Fruit fly (Drosophila melanogaster) whole organism, wandering third instar larva: ENCODE measurements around the gene bol.

Experiments used
- Abd-B ChIP-seq: fragments of >200 bp; optimal IDR thresholded peaks from 2 replicates; lab custom pipeline; 2017; ENCODE audit warnings: missing biosample characterization, missing genetic modification characterization
- CG32264 ChIP-seq: fragments of 200-800 bp; sonication (Bioruptor generic); optimal IDR thresholded peaks from 2 replicates; lab custom pipeline; 2016; ENCODE audit warnings: missing biosample characterization, missing genetic modification characterization
- CG9705 ChIP-seq: fragments of 200-800 bp; sonication (Bioruptor generic); optimal IDR thresholded peaks from 2 replicates; lab custom pipeline; 2018; ENCODE audit warnings: missing biosample characterization, mild to moderate bottlenecking, missing genetic modification characterization
- CrebA ChIP-seq: fragments of 200-800 bp; sonication (Bioruptor generic); optimal IDR thresholded peaks from 2 replicates; lab custom pipeline; 2016; ENCODE audit warnings: missing biosample characterization, mild to moderate bottlenecking, missing genetic modification characterization, borderline replicate concordance
- Dfd ChIP-seq: fragments of >200 bp; optimal IDR thresholded peaks from 2 replicates; lab custom pipeline; 2017; ENCODE audit warnings: missing biosample characterization, missing genetic modification characterization
- Dif ChIP-seq: fragments of 200-275, 200-300 bp; sonication (Bioruptor generic); optimal IDR thresholded peaks from 2 replicates; lab custom pipeline; 2018; ENCODE audit warnings: missing biosample characterization, missing genetic modification characterization; ENCODE audit not compliant: partially characterized antibody
- GATAd ChIP-seq: sonication (Bioruptor generic); optimal IDR thresholded peaks from 2 replicates; lab custom pipeline; 2016; ENCODE audit warnings: missing biosample characterization, missing genetic modification characterization
- HLH106 ChIP-seq: fragments of 200-800 bp; optimal IDR thresholded peaks from 3 replicates; lab custom pipeline; 2019; ENCODE audit warnings: missing biosample characterization, mild to moderate bottlenecking, missing genetic modification characterization, moderate library complexity
- Hnf4 ChIP-seq: fragments of 200-800 bp; sonication (Bioruptor generic); optimal IDR thresholded peaks from 2 replicates; lab custom pipeline; 2016; ENCODE audit warnings: missing biosample characterization, mild to moderate bottlenecking, missing genetic modification characterization
- Hr78 ChIP-seq: fragments of >200 bp; optimal IDR thresholded peaks from 2 replicates; lab custom pipeline; 2017; ENCODE audit warnings: missing biosample characterization, missing genetic modification characterization
- Hr83 ChIP-seq: fragments of 200-300 bp; sonication (Bioruptor generic); optimal IDR thresholded peaks from 2 replicates; lab custom pipeline; 2016; ENCODE audit warnings: missing biosample characterization, mild to moderate bottlenecking, missing genetic modification characterization, moderate library complexity; ENCODE audit not compliant: poor library complexity, severe bottlenecking
- Jra ChIP-seq: sonication (Bioruptor generic); optimal IDR thresholded peaks from 2 replicates; lab custom pipeline; 2016; ENCODE audit warnings: missing biosample characterization, missing genetic modification characterization
- Mio ChIP-seq: sonication (Bioruptor generic); optimal IDR thresholded peaks from 2 replicates; lab custom pipeline; 2016; ENCODE audit warnings: missing biosample characterization, missing genetic modification characterization
- Myc ChIP-seq: fragments of >200 bp; optimal IDR thresholded peaks from 2 replicates; lab custom pipeline; 2017
- N ChIP-seq: fragments of >200 bp; optimal IDR thresholded peaks from 2 replicates; lab custom pipeline; 2018; ENCODE audit warnings: missing biosample characterization, missing external identifiers, missing genetic modification characterization
- OdsH ChIP-seq: fragments of 200-800 bp; sonication (Bioruptor generic); optimal IDR thresholded peaks from 2 replicates; lab custom pipeline; 2016; ENCODE audit warnings: missing biosample characterization, mild to moderate bottlenecking, missing genetic modification characterization
- Rel ChIP-seq, 2 experiments: fragments of 200-800 bp; sonication (Bioruptor generic) in 1 of 2; optimal IDR thresholded peaks; 2 replicates in 1 of 2; 3 replicates in 1 of 2; lab custom pipeline; 2016 to 2019; ENCODE audit warnings: mild to moderate bottlenecking in 2 of 2, missing biosample characterization in 2 of 2, missing genetic modification characterization in 2 of 2, moderate library complexity in 1 of 2
- Sp1 ChIP-seq: fragments of 200-800 bp; sonication (Bioruptor generic); optimal IDR thresholded peaks from 3 replicates; lab custom pipeline; 2019; ENCODE audit warnings: missing biosample characterization, mild to moderate bottlenecking, missing genetic modification characterization, moderate library complexity
- Vsx2 ChIP-seq: fragments of 200-300, 225-300 bp; sonication (Bioruptor generic); optimal IDR thresholded peaks from 2 replicates; lab custom pipeline; 2018; ENCODE audit warnings: missing biosample characterization, missing genetic modification characterization; ENCODE audit not compliant: partially characterized antibody
- br ChIP-seq: fragments of 200-800 bp; sonication (Bioruptor generic); optimal IDR thresholded peaks from 2 replicates; lab custom pipeline; 2016; ENCODE audit warnings: missing biosample characterization, missing genetic modification characterization
- brk ChIP-seq: fragments of 200-800 bp; sonication (Bioruptor generic); optimal IDR thresholded peaks from 2 replicates; lab custom pipeline; 2016; ENCODE audit warnings: missing biosample characterization, mild to moderate bottlenecking, missing genetic modification characterization
- dl ChIP-seq, 2 experiments: fragments of 175-275, 200-275 bp in 1 of 2; fragments of 200-275 bp in 1 of 2; sonication (Bioruptor generic); optimal IDR thresholded peaks; lab custom pipeline; 2018; ENCODE audit warnings: mild to moderate bottlenecking in 2 of 2, missing biosample characterization in 2 of 2, missing genetic modification characterization in 2 of 2, moderate library complexity in 2 of 2; ENCODE audit not compliant: partially characterized antibody in 2 of 2, insufficient read depth in 1 of 2
- dmrt93B ChIP-seq: fragments of 200-800 bp; sonication (Bioruptor generic); optimal IDR thresholded peaks from 2 replicates; lab custom pipeline; 2018; ENCODE audit warnings: missing biosample characterization, mild to moderate bottlenecking, missing genetic modification characterization
- dsf ChIP-seq: sonication (Bioruptor generic); optimal IDR thresholded peaks from 2 replicates; lab custom pipeline; 2016; ENCODE audit warnings: missing biosample characterization, missing genetic modification characterization, borderline replicate concordance
- ey ChIP-seq: fragments of 200-800 bp; sonication (Bioruptor generic); optimal IDR thresholded peaks from 2 replicates; lab custom pipeline; 2016; ENCODE audit warnings: missing biosample characterization, missing genetic modification characterization
- foxo ChIP-seq, 2 experiments: fragments of 200-800 bp; sonication (Bioruptor generic); optimal IDR thresholded peaks; 2 replicates in 1 of 2; 3 replicates in 1 of 2; lab custom pipeline; 2016 to 2017; ENCODE audit warnings: missing biosample characterization in 2 of 2, missing genetic modification characterization in 2 of 2
- fru ChIP-seq: fragments of 200-800 bp; sonication (Bioruptor generic); optimal IDR thresholded peaks from 3 replicates; lab custom pipeline; 2016; ENCODE audit warnings: missing biosample characterization, mild to moderate bottlenecking, missing genetic modification characterization
- h ChIP-seq: fragments of 200-800 bp; sonication (Bioruptor generic); optimal IDR thresholded peaks from 3 replicates; lab custom pipeline; 2016; ENCODE audit warnings: missing biosample characterization, mild to moderate bottlenecking, missing genetic modification characterization
- jim ChIP-seq: fragments of 175-275, 200-325 bp; sonication (Bioruptor generic); optimal IDR thresholded peaks from 2 replicates; lab custom pipeline; 2016; ENCODE audit warnings: missing biosample characterization, mild to moderate bottlenecking, missing genetic modification characterization
- lola ChIP-seq: fragments of >200 bp; optimal IDR thresholded peaks from 2 replicates; lab custom pipeline; 2017; ENCODE audit warnings: missing biosample characterization, missing genetic modification characterization
- pan ChIP-seq: fragments of >200 bp; optimal IDR thresholded peaks from 2 replicates; lab custom pipeline; 2017
- psq ChIP-seq: fragments of 200-800 bp; sonication (Bioruptor generic); optimal IDR thresholded peaks from 3 replicates; lab custom pipeline; 2017; ENCODE audit warnings: missing biosample characterization, mild to moderate bottlenecking, missing genetic modification characterization, moderate library complexity
- rgr ChIP-seq: fragments of 200-800 bp; sonication (Bioruptor generic); optimal IDR thresholded peaks from 3 replicates; lab custom pipeline; 2016; ENCODE audit warnings: missing biosample characterization, mild to moderate bottlenecking, missing genetic modification characterization
- sage ChIP-seq: fragments of 200-800 bp; sonication (Bioruptor generic); optimal IDR thresholded peaks from 2 replicates; lab custom pipeline; 2016; ENCODE audit warnings: missing biosample characterization, mild to moderate bottlenecking, missing genetic modification characterization
- tai ChIP-seq: sonication (Bioruptor generic); optimal IDR thresholded peaks from 2 replicates; lab custom pipeline; 2016; ENCODE audit warnings: missing biosample characterization, missing genetic modification characterization
- usp ChIP-seq: fragments of >200 bp; optimal IDR thresholded peaks from 2 replicates; lab custom pipeline; 2017; ENCODE audit warnings: missing biosample characterization, missing genetic modification characterization
- woc ChIP-seq: sonication (Bioruptor generic); optimal IDR thresholded peaks from 2 replicates; lab custom pipeline; 2016; ENCODE audit warnings: missing biosample characterization, mild to moderate bottlenecking, missing genetic modification characterization

Gene bol

DNA sequence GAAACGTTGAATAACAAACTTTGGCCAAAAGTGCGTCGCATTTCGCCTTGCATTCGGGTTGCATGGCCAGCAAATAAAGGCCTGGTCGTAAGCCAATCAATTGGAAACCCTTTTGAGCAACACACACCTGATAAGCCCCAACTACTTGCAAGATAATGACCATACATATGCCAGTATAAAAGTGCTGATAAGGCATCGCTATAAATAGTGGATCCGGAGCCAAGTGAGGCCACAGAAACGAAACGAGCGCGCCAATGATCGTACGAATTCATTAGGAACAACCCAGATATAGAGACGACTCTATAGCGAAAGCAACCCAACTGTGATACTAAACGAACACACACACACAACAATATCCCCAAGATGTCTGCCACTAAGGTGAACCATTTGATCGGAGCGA is 37.6 kb downstream of the bol start, which contains the start of gene CG13315:
TSS of gene CG13315 (plus strand) at position 230 of the 400 bp plus-strand sequence.
- no peak for TF ChIP-seq Dfd
- TF ChIP-seq Jra: no peak
- no peak for TF ChIP-seq Hr78 (GFP tag; lab: Kevin White, UChicago)
- no peak for TF ChIP-seq dl (GFP tag; optimal IDR thresholded peaks at IDR 0.05; lab: Kevin White, UChicago; ENCODE audit: insufficient read depth in 1 of 2, partially characterized antibody in 2 of 2)
- TF ChIP-seq CG32264 (GFP tag; lab: Kevin White, UChicago): no peak
- no peak for TF ChIP-seq CG9705 (GFP tag; lab: Kevin White, UChicago)
- TF ChIP-seq Abd-B (GFP tag; lab: Kevin White, UChicago): no peak
- no peak for TF ChIP-seq Dif (GFP tag; lab: Kevin White, UChicago)
- TF ChIP-seq dmrt93B (GFP tag; lab: Kevin White, UChicago): no peak
- no peak for TF ChIP-seq brk (GFP tag; lab: Kevin White, UChicago)
- peak; percentile 15 for TF ChIP-seq h
- peak; percentile 13 for TF ChIP-seq fru (GFP tag; lab: Kevin White, UChicago)
- TF ChIP-seq Sp1 (GFP tag; lab: Kevin White, UChicago): no peak
- TF ChIP-seq psq (GFP tag; lab: Kevin White, UChicago): no peak
- TF ChIP-seq jim (GFP tag; lab: Kevin White, UChicago): no peak
- TF ChIP-seq Hr83 (GFP tag; lab: Kevin White, UChicago): peak; percentile 24
- no peak for TF ChIP-seq pan (lab: Kevin White, UChicago)
- TF ChIP-seq tai: no peak
- TF ChIP-seq ey: no peak
- TF ChIP-seq rgr (GFP tag; lab: Kevin White, UChicago): peak; percentile 35
- no peak for TF ChIP-seq dsf (GFP tag; lab: Kevin White, UChicago)
- no peak for TF ChIP-seq woc (GFP tag; lab: Kevin White, UChicago)
- TF ChIP-seq br: no peak
- TF ChIP-seq CrebA (GFP tag; lab: Kevin White, UChicago): no peak
- TF ChIP-seq Mio (GFP tag; lab: Kevin White, UChicago): no peak
- no peak for TF ChIP-seq GATAd
- TF ChIP-seq N (GFP tag; lab: Kevin White, UChicago): no peak
- TF ChIP-seq sage (GFP tag; lab: Kevin White, UChicago): no peak
- no peak for TF ChIP-seq OdsH (GFP tag; lab: Kevin White, UChicago)
- no peak for TF ChIP-seq usp (GFP tag; lab: Kevin White, UChicago)
- TF ChIP-seq foxo (GFP tag; optimal IDR thresholded peaks at IDR 0.05; lab: Kevin White, UChicago): no peak
- TF ChIP-seq lola (GFP tag; lab: Kevin White, UChicago): no peak
- no peak for TF ChIP-seq Rel (GFP tag; optimal IDR thresholded peaks at IDR 0.05; lab: Kevin White, UChicago)
- TF ChIP-seq Rel (tag; optimal IDR thresholded peaks at IDR 0.05; lab: Kevin White, UChicago): no peak
- TF ChIP-seq Vsx2 (GFP tag; lab: Kevin White, UChicago): no peak
- TF ChIP-seq, all 38 proteins: peak for 4

DNA sequence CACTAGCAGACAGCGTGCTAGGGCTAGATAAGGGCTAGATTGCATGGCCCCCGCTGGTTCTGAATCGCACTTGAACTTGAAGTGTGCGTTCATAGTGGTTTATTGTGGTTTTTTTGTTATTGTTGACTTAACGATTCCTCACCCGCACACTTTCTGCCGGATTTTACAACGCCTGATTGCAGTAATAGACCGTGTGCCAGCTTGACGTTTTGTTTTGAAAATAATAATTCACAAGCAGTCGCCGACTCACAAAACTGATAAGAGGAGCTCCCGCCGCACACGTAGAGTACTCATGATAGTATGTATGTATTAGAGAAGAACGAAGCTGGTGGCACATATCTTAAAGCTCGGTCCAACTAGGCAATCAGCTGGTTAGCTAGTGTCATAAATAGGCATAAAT is 38.5 kb downstream of the bol start:
- TF ChIP-seq tai (no peak), Vsx2 (GFP tag; lab: Kevin White, UChicago) (no peak), fru (GFP tag; lab: Kevin White, UChicago) (peak; percentile 62), CG32264 (GFP tag; lab: Kevin White, UChicago) (no peak), Mio (GFP tag; lab: Kevin White, UChicago) (no peak), ey (no peak), Rel (GFP tag; optimal IDR thresholded peaks at IDR 0.05; lab: Kevin White, UChicago) (no peak), Rel (tag; optimal IDR thresholded peaks at IDR 0.05; lab: Kevin White, UChicago) (peak; percentile 25), h (peak; percentile 42), Hr83 (GFP tag; lab: Kevin White, UChicago) (no peak), HLH106 (no peak), rgr (GFP tag; lab: Kevin White, UChicago) (no peak)

- TF ChIP-seq Dif (GFP tag; lab: Kevin White, UChicago) (no peak), ey (no peak), Vsx2 (GFP tag; lab: Kevin White, UChicago) (no peak), Hnf4 (no peak), sage (GFP tag; lab: Kevin White, UChicago) (no peak), CG9705 (GFP tag; lab: Kevin White, UChicago) (no peak), GATAd (no peak), rgr (GFP tag; lab: Kevin White, UChicago) (no peak), Jra (no peak), pan (lab: Kevin White, UChicago) (no peak), Myc (lab: Kevin White, UChicago) (peak; percentile 66), br (peak; percentile 7), Dfd (no peak), Hr83 (GFP tag; lab: Kevin White, UChicago) (no peak), fru (GFP tag; lab: Kevin White, UChicago) (no peak), N (GFP tag; lab: Kevin White, UChicago) (no peak), OdsH (GFP tag; lab: Kevin White, UChicago) (no peak), Hr78 (GFP tag; lab: Kevin White, UChicago) (no peak), Rel (GFP tag; optimal IDR thresholded peaks at IDR 0.05; lab: Kevin White, UChicago) (no peak), Rel (tag; optimal IDR thresholded peaks at IDR 0.05; lab: Kevin White, UChicago) (peak; percentile 61), brk (GFP tag; lab: Kevin White, UChicago) (no peak), Sp1 (GFP tag; lab: Kevin White, UChicago) (no peak), HLH106 (no peak), dsf (GFP tag; lab: Kevin White, UChicago) (no peak), dmrt93B (GFP tag; lab: Kevin White, UChicago) (no peak), foxo (GFP tag; optimal IDR thresholded peaks at IDR 0.05; lab: Kevin White, UChicago) (no peak)
These were observed 39.2 kb downstream of the bol start for dm6 chr3L:9094980-9095425.
